Fruit fly (Drosophila melanogaster): ENCODE data around the gene CG8478.

- TF ChIP-seq fd96Ca (GFP tag; IDR thresholded peaks at IDR 0.05) (no peak), CG4496 (GFP tag; IDR thresholded peaks at IDR 0.05) (no peak), CG9948 (tag; optimal IDR thresholded peaks at IDR 0.05) (no peak)
Measured at dm6 chr3R:9793018-9793417, 29.6 kb downstream of the CG8478 start, which contains the start of gene CG8516.
